Fruit fly (Drosophila melanogaster) whole organism, embryonic: Measurements from ENCODE around the gene CG2841.

Experiments used
- Bdp1 ChIP-seq: fragments of 200-800 bp; sonication (Bioruptor generic); optimal IDR thresholded peaks from 3 replicates; lab custom pipeline; 2016; ENCODE audit warnings: missing biosample characterization, missing genetic modification characterization
- Blimp-1 ChIP-seq: fragments of 200-800 bp; sonication (Bioruptor generic); optimal IDR thresholded peaks from 3 replicates; lab custom pipeline; 2018; ENCODE audit warnings: missing biosample characterization, missing genetic modification characterization, mild to moderate bottlenecking, moderate library complexity, missing genetic modification reagents
- CG10321 ChIP-seq: fragments of 200-800 bp; sonication (Bioruptor generic); IDR thresholded peaks from 2 replicates; pipeline ENCODE4 v1.3.6; 2022; ENCODE audit warnings: missing biosample characterization, missing genetic modification characterization
- CG11560 ChIP-seq: fragments of 200-800 bp; sonication (Bioruptor generic); IDR thresholded peaks from 3 replicates; pipeline ENCODE4 v1.3.6; 2022; ENCODE audit warnings: missing biosample characterization, missing genetic modification characterization
- CG11695 ChIP-seq: fragments of 200-800 bp; sonication (Bioruptor generic); IDR thresholded peaks from 3 replicates; pipeline ENCODE4 v1.3.6; 2022; ENCODE audit warnings: missing biosample characterization, missing genetic modification characterization
- CG11696 ChIP-seq: fragments of 200-800 bp; sonication (Bioruptor generic); IDR thresholded peaks from 2 replicates; pipeline ENCODE4 v1.3.6; 2022; ENCODE audit warnings: missing biosample characterization, missing genetic modification characterization
- CG1529 ChIP-seq: fragments of 200-800 bp; sonication (Bioruptor generic); optimal IDR thresholded peaks from 3 replicates; lab custom pipeline; 2018; ENCODE audit warnings: missing biosample characterization, missing genetic modification characterization
- CG15514 ChIP-seq: fragments of 200-800 bp; sonication (Bioruptor generic); optimal IDR thresholded peaks from 3 replicates; lab custom pipeline; 2017; ENCODE audit warnings: missing biosample characterization, missing genetic modification characterization, mild to moderate bottlenecking, moderate library complexity, missing genetic modification reagents
- CG1647 ChIP-seq: fragments of 200-800 bp; sonication (Bioruptor generic); optimal IDR thresholded peaks from 3 replicates; lab custom pipeline; 2016; ENCODE audit warnings: missing biosample characterization, missing genetic modification characterization
- CG2120 ChIP-seq: fragments of 200-800 bp; sonication (Bioruptor generic); optimal IDR thresholded peaks from 3 replicates; lab custom pipeline; 2016; ENCODE audit warnings: missing biosample characterization, missing genetic modification characterization
- CG2202 ChIP-seq: fragments of 200-800 bp; sonication (Bioruptor generic); optimal IDR thresholded peaks from 2 replicates; lab custom pipeline; 2018; ENCODE audit warnings: missing biosample characterization, mild to moderate bottlenecking, missing genetic modification characterization
- CG2678 ChIP-seq: fragments of 200-800 bp; sonication (Bioruptor generic); optimal IDR thresholded peaks from 3 replicates; lab custom pipeline; 2019; ENCODE audit warnings: missing biosample characterization, mild to moderate bottlenecking, missing genetic modification characterization, moderate library complexity
- CG34376 ChIP-seq: fragments of 200-800 bp; sonication (Bioruptor generic); optimal IDR thresholded peaks from 2 replicates; lab custom pipeline; 2018; ENCODE audit warnings: missing biosample characterization, mild to moderate bottlenecking, missing genetic modification characterization
- CG4404 ChIP-seq: fragments of 200-800 bp; sonication (Bioruptor generic); IDR thresholded peaks from 2 replicates; pipeline ENCODE4 v1.3.6; 2022; ENCODE audit warnings: missing biosample characterization, missing genetic modification characterization
- CG6272 ChIP-seq: fragments of 200-800 bp; sonication (Bioruptor generic); IDR thresholded peaks from 2 replicates; pipeline ENCODE4 v1.3.6; 2022; ENCODE audit warnings: missing biosample characterization, missing genetic modification characterization
- CG7928 ChIP-seq: fragments of 200-800 bp; sonication (Bioruptor generic); optimal IDR thresholded peaks from 2 replicates; lab custom pipeline; 2017; ENCODE audit warnings: missing biosample characterization, mild to moderate bottlenecking, missing genetic modification characterization
- CG8290 ChIP-seq, 3 experiments: fragments of 200-800 bp; sonication (Bioruptor generic); optimal IDR thresholded peaks; 2 replicates each; lab custom pipeline; 2016 to 2019; ENCODE audit warnings: missing biosample characterization in 3 of 3, missing genetic modification characterization in 3 of 3, mild to moderate bottlenecking in 2 of 3, moderate library complexity in 1 of 3
- D19A ChIP-seq: fragments of 200-800 bp; optimal IDR thresholded peaks from 3 replicates; lab custom pipeline; 2019; ENCODE audit warnings: missing biosample characterization, mild to moderate bottlenecking, missing genetic modification characterization, moderate library complexity
- E2f1 ChIP-seq: fragments of 200-800 bp; sonication (Bioruptor generic); IDR thresholded peaks from 2 replicates; pipeline ENCODE4 v1.3.6; 2022; ENCODE audit warnings: missing biosample characterization, missing genetic modification characterization
- Hey ChIP-seq: fragments of 200-800 bp; sonication (Bioruptor generic); optimal IDR thresholded peaks from 3 replicates; lab custom pipeline; 2018; ENCODE audit warnings: missing biosample characterization, mild to moderate bottlenecking, missing genetic modification characterization
- HmgD ChIP-seq: fragments of 200-800 bp; sonication (Bioruptor generic); optimal IDR thresholded peaks from 3 replicates; lab custom pipeline; 2016; ENCODE audit warnings: missing biosample characterization, missing genetic modification characterization
- HmgZ ChIP-seq: fragments of 200-800 bp; sonication (Bioruptor generic); optimal IDR thresholded peaks from 2 replicates; lab custom pipeline; 2018; ENCODE audit warnings: missing biosample characterization, mild to moderate bottlenecking, missing genetic modification characterization
- Med ChIP-seq: fragments of 200-800 bp; sonication (Bioruptor generic); peaks from one replicate; lab custom pipeline; 2016; ENCODE audit warnings: missing biosample characterization, missing genetic modification characterization, mild to moderate bottlenecking, inconsistent platforms, moderate library complexity
- Myb ChIP-seq: fragments of 200-800 bp; sonication (Bioruptor generic); optimal IDR thresholded peaks from 2 replicates; lab custom pipeline; 2016; ENCODE audit warnings: missing biosample characterization, missing genetic modification characterization
- Opbp ChIP-seq: fragments of 200-800 bp; sonication (Bioruptor generic); IDR thresholded peaks from 3 replicates; pipeline ENCODE4 v1.3.6; 2022; ENCODE audit warnings: missing biosample characterization, missing genetic modification characterization; ENCODE audit not compliant: partially characterized antibody
- Optix ChIP-seq: fragments of 200-800 bp; sonication (Bioruptor generic); IDR thresholded peaks from 3 replicates; pipeline ENCODE4 v1.3.6; 2022; ENCODE audit warnings: missing biosample characterization, missing genetic modification characterization
- Ptx1 ChIP-seq: fragments of 200-800 bp; sonication (Bioruptor generic); IDR thresholded peaks from 2 replicates; pipeline ENCODE4 v1.3.6; 2022; ENCODE audit warnings: missing biosample characterization, missing genetic modification characterization
- Stat92E ChIP-seq, 3 experiments: fragments of >200 bp in 2 of 3; fragments of 200-800 bp in 1 of 3; sonication (Bioruptor generic) in 1 of 3; optimal IDR thresholded peaks; 2 replicates each; lab custom pipeline; 2017 to 2019; ENCODE audit warnings: missing biosample characterization in 3 of 3, missing genetic modification characterization in 3 of 3, mild to moderate bottlenecking in 1 of 3, moderate library complexity in 1 of 3
- caup ChIP-seq: fragments of 200-800 bp; sonication (Bioruptor generic); optimal IDR thresholded peaks from 3 replicates; lab custom pipeline; 2017; ENCODE audit warnings: missing biosample characterization, mild to moderate bottlenecking, missing genetic modification characterization, moderate library complexity; ENCODE audit not compliant: severe bottlenecking
- chinmo ChIP-seq: fragments of 200-800 bp; sonication (Bioruptor generic); IDR thresholded peaks from 4 replicates; pipeline ENCODE4 v1.3.6; 2022; ENCODE audit warnings: missing biosample characterization, missing genetic modification characterization; ENCODE audit not compliant: partially characterized antibody
- dmrt99B ChIP-seq: fragments of 200-800 bp; sonication (Bioruptor generic); optimal IDR thresholded peaks from 2 replicates; lab custom pipeline; 2018; ENCODE audit warnings: missing biosample characterization, mild to moderate bottlenecking, missing genetic modification characterization, moderate library complexity
- exex ChIP-seq: fragments of 200-800 bp; sonication (Bioruptor generic); optimal IDR thresholded peaks from 4 replicates; lab custom pipeline; 2018; ENCODE audit warnings: missing biosample characterization, mild to moderate bottlenecking, missing genetic modification characterization, moderate library complexity
- fru ChIP-seq: fragments of >200 bp; optimal IDR thresholded peaks from 2 replicates; lab custom pipeline; 2017
- gfzf ChIP-seq: fragments of 200-800 bp; sonication (Bioruptor generic); optimal IDR thresholded peaks from 2 replicates; lab custom pipeline; 2016; ENCODE audit warnings: missing biosample characterization, mild to moderate bottlenecking, missing genetic modification characterization, moderate library complexity
- grn ChIP-seq: fragments of 200-800 bp; sonication (Bioruptor generic); optimal IDR thresholded peaks from 3 replicates; lab custom pipeline; 2017; ENCODE audit warnings: missing biosample characterization, missing genetic modification characterization
- gt ChIP-seq: fragments of 200-800 bp; sonication (Bioruptor generic); IDR thresholded peaks from 2 replicates; pipeline ENCODE4 v1.3.6; 2022; ENCODE audit warnings: missing biosample characterization, missing genetic modification characterization
- hth ChIP-seq: fragments of >200 bp; optimal IDR thresholded peaks from 2 replicates; lab custom pipeline; 2017; ENCODE audit warnings: inconsistent platforms
- ind ChIP-seq: fragments of 200-800 bp; sonication (Bioruptor generic); optimal IDR thresholded peaks from 3 replicates; lab custom pipeline; 2016; ENCODE audit warnings: missing biosample characterization, missing genetic modification characterization
- jigr1 ChIP-seq: fragments of 200-800 bp; sonication (Bioruptor generic); IDR thresholded peaks from 3 replicates; pipeline ENCODE4 v1.3.6; 2022; ENCODE audit warnings: missing biosample characterization, missing genetic modification characterization
- kah ChIP-seq: fragments of 200-800 bp; sonication (Bioruptor generic); optimal IDR thresholded peaks from 2 replicates; lab custom pipeline; 2018; ENCODE audit warnings: missing biosample characterization, mild to moderate bottlenecking, missing genetic modification characterization
- lbe ChIP-seq: fragments of 200-800 bp; sonication (Bioruptor generic); optimal IDR thresholded peaks from 2 replicates; lab custom pipeline; 2016; ENCODE audit warnings: missing biosample characterization, mild to moderate bottlenecking, missing genetic modification characterization
- nerfin-1 ChIP-seq: fragments of 200-800 bp; sonication (Bioruptor generic); optimal IDR thresholded peaks from 3 replicates; lab custom pipeline; 2019; ENCODE audit warnings: missing biosample characterization, mild to moderate bottlenecking, missing genetic modification characterization, moderate library complexity
- odd ChIP-seq: fragments of 200-800 bp; sonication (Bioruptor generic); optimal IDR thresholded peaks from 2 replicates; lab custom pipeline; 2017; ENCODE audit warnings: missing biosample characterization, mild to moderate bottlenecking, missing genetic modification characterization
- pb ChIP-seq: fragments of 200-800 bp; sonication (Bioruptor generic); optimal IDR thresholded peaks from 3 replicates; lab custom pipeline; 2016; ENCODE audit warnings: missing biosample characterization, missing genetic modification characterization
- pho ChIP-seq: fragments of 200-800 bp; sonication (Bioruptor generic); optimal IDR thresholded peaks from 2 replicates; lab custom pipeline; 2016; ENCODE audit warnings: missing biosample characterization, missing genetic modification characterization
- seq ChIP-seq: fragments of 200-800 bp; sonication (Bioruptor generic); IDR thresholded peaks from 2 replicates; pipeline ENCODE4 v1.3.6; 2022; ENCODE audit warnings: missing biosample characterization, missing genetic modification characterization
- sim ChIP-seq: fragments of 200-800 bp; sonication (Bioruptor generic); IDR thresholded peaks from 2 replicates; pipeline ENCODE4 v1.3.6; 2022; ENCODE audit warnings: missing biosample characterization, missing genetic modification characterization
- tll ChIP-seq, 2 experiments: fragments of 200-800 bp in 1 of 2; fragments of >200 bp in 1 of 2; sonication (Bioruptor generic) in 1 of 2; optimal IDR thresholded peaks; 2 replicates each; lab custom pipeline; 2017 to 2019; ENCODE audit warnings: missing biosample characterization in 2 of 2, missing genetic modification characterization in 2 of 2, mild to moderate bottlenecking in 1 of 2, moderate library complexity in 1 of 2
- trem ChIP-seq: fragments of 200-800 bp; optimal IDR thresholded peaks from 3 replicates; lab custom pipeline; 2019; ENCODE audit warnings: missing biosample characterization, mild to moderate bottlenecking, missing genetic modification characterization, moderate library complexity
- wek ChIP-seq: fragments of 200-800 bp; sonication (Bioruptor generic); optimal IDR thresholded peaks from 3 replicates; lab custom pipeline; 2018; ENCODE audit warnings: missing biosample characterization, mild to moderate bottlenecking, missing genetic modification characterization, moderate library complexity
- zen ChIP-seq: fragments of 200-800 bp; sonication (Bioruptor generic); optimal IDR thresholded peaks from 3 replicates; lab custom pipeline; 2018; ENCODE audit warnings: missing biosample characterization, mild to moderate bottlenecking, missing genetic modification characterization, moderate library complexity

The CG2841 gene

dm6 chrX:2355531-2355986 lies 10.6 kb downstream of the CG2841 start (continued):
- no peak for TF ChIP-seq Stat92E (GFP tag; optimal IDR thresholded peaks at IDR 0.05; lab: Kevin White, UChicago)
- no peak for TF ChIP-seq tll (GFP tag; optimal IDR thresholded peaks at IDR 0.05; lab: Kevin White, UChicago)
- no peak for TF ChIP-seq dmrt99B (tag; lab: Kevin White, UChicago)
- no peak for TF ChIP-seq CG8290 (GFP tag; optimal IDR thresholded peaks at IDR 0.05; lab: Kevin White, UChicago)
- peak in 1 of 2 experiments; percentile 23 for TF ChIP-seq CG8290 (tag; optimal IDR thresholded peaks at IDR 0.05; lab: Kevin White, UChicago)
- peak; percentile 76 for TF ChIP-seq CG34376 (GFP tag; lab: Kevin White, UChicago)
- TF ChIP-seq CG2120 (GFP tag; lab: Kevin White, UChicago), result no peak
- TF ChIP-seq exex, result peak; percentile 90
- no peak for TF ChIP-seq Blimp-1 (GFP tag; lab: Kevin White, UChicago)
- peak; percentile 41 for TF ChIP-seq caup (GFP tag; lab: Kevin White, UChicago)
- no peak for TF ChIP-seq Ptx1
- no peak for TF ChIP-seq trem (tag; lab: Kevin White, UChicago)
- peak; percentile 95 for TF ChIP-seq grn (GFP tag; lab: Kevin White, UChicago)
- no peak for TF ChIP-seq CG7928 (GFP tag; lab: Kevin White, UChicago)
- TF ChIP-seq CG11696 (GFP tag; lab: Robert Waterston, UW), result peak; percentile 59
- peak; percentile 5 for TF ChIP-seq Med
- no peak for TF ChIP-seq Hey
- no peak for TF ChIP-seq CG6272 (GFP tag; lab: Robert Waterston, UW)
- TF ChIP-seq pb (GFP tag; lab: Kevin White, UChicago), result no peak
- no peak for TF ChIP-seq CG10321 (GFP tag; lab: Robert Waterston, UW)
- no peak for TF ChIP-seq CG2202 (tag; lab: Kevin White, UChicago)
- TF ChIP-seq E2f1 (GFP tag; lab: Robert Waterston, UW), result no peak
- no peak for TF ChIP-seq CG2678 (tag; lab: Kevin White, UChicago)
- TF ChIP-seq nerfin-1 (tag; lab: Kevin White, UChicago), result no peak
- no peak for TF ChIP-seq gfzf (GFP tag; lab: Kevin White, UChicago)
- no peak for TF ChIP-seq chinmo (GFP tag; lab: Robert Waterston, UW)
- no peak for TF ChIP-seq CG1647 (GFP tag; lab: Kevin White, UChicago)
- no peak for TF ChIP-seq CG11560
- no peak for TF ChIP-seq sim (GFP tag; lab: Robert Waterston, UW)
- no peak for TF ChIP-seq CG15514 (GFP tag; lab: Kevin White, UChicago)
- TF ChIP-seq Bdp1 (GFP tag; lab: Kevin White, UChicago), result no peak
- TF ChIP-seq lbe (GFP tag; lab: Kevin White, UChicago), result no peak
- TF ChIP-seq seq (GFP tag; lab: Robert Waterston, UW), result no peak
- TF ChIP-seq HmgD (GFP tag; lab: Kevin White, UChicago), result no peak
- no peak for TF ChIP-seq CG1529 (GFP tag; lab: Kevin White, UChicago)
- no peak for TF ChIP-seq pho (GFP tag; lab: Kevin White, UChicago)
- no peak for TF ChIP-seq D19A (tag; lab: Kevin White, UChicago)
- TF ChIP-seq Myb, result no peak
- no peak for TF ChIP-seq wek
- TF ChIP-seq jigr1 (GFP tag; lab: Robert Waterston, UW), result no peak
- no peak for TF ChIP-seq Optix (GFP tag; lab: Robert Waterston, UW)
- no peak for TF ChIP-seq fru (lab: Kevin White, UChicago)
- no peak for TF ChIP-seq Opbp (GFP tag; lab: Robert Waterston, UW)
- no peak for TF ChIP-seq gt
- TF ChIP-seq ind (GFP tag; lab: Kevin White, UChicago), result no peak
- TF ChIP-seq kah (GFP tag; lab: Kevin White, UChicago), result no peak
- TF ChIP-seq odd (GFP tag; lab: Kevin White, UChicago), result no peak
- TF ChIP-seq CG11695, result no peak
- TF ChIP-seq zen (tag; lab: Kevin White, UChicago), result no peak
- TF ChIP-seq CG4404 (GFP tag; lab: Robert Waterston, UW), result no peak
- peak; percentile 11 for TF ChIP-seq HmgZ
- TF ChIP-seq hth (lab: Kevin White, UChicago), result no peak
